Worm (Caenorhabditis elegans): ENCODE data around the gene C17C3.11.

C17C3.11 gene

DNA sequence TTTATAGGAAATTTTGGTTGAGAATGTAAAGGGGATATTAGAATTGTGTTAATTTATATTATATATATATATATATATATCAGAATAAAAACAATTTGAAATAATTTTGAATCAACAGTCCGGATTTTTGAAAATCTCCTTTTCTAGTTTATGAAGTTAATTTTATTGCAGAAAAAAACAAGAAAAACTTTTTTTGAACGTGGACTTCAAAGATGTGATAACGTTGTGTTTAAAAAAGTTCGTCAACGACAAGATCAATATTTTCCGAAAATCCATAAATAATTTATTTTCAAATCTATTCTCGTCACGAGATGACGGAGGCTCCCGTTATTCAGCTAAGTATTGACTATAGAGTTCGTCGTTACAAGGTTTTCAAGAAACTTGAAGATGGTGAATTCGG is at the start of gene C17C3.11:
Gene C17C3.11, plus strand, starts transcription at position 301 of the 400 bp plus-strand sequence.
- TF ChIP-seq unc-62 (GFP tag; optimal IDR thresholded peaks at IDR 0.05): no peak

DNA sequence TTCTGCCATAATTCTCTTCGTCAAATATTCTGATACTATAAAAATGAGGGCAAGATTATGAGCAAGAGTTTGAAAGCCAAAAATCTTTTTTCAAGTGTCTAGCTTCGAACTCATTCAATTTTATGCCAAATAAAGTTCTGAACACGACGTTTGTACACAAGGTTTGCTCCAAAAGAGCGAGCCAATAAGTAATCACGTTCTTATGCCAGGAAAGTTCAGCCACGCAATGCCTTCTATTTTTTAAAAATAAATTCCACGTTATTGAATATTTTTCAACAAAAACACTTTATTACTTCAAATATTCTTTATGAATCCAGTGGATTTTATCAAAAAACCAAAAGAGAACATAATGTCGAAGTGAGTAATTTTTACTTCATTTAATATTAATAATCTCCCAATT is 49.8 kb upstream of the C17C3.11 start, which contains the start of gene nep-5:
Gene nep-5, plus strand, starts transcription at position 301 of the 400 bp plus-strand sequence.
- no peak for TF ChIP-seq unc-62 (GFP tag; optimal IDR thresholded peaks at IDR 0.05)

ce11 chrII:5494405-5494804 is 43.2 kb upstream of the C17C3.11 start, which contains the start of gene F12A10.6:
Gene F12A10.6, minus strand, starts transcription at chrII:5494505.
- TF ChIP-seq unc-62 (GFP tag; optimal IDR thresholded peaks at IDR 0.05): no peak

ce11 chrII:5496375-5496774 is 41.2 kb upstream of the C17C3.11 start, which contains the start of gene F12A10.1:
Gene F12A10.1, plus strand, starts transcription at chrII:5496540.
- TF ChIP-seq unc-62 (GFP tag; optimal IDR thresholded peaks at IDR 0.05): no peak

ce11 chrII:5497541-5497940 is 40.1 kb upstream of the C17C3.11 start:
- TF ChIP-seq unc-62 (GFP tag; optimal IDR thresholded peaks at IDR 0.05): no peak

DNA sequence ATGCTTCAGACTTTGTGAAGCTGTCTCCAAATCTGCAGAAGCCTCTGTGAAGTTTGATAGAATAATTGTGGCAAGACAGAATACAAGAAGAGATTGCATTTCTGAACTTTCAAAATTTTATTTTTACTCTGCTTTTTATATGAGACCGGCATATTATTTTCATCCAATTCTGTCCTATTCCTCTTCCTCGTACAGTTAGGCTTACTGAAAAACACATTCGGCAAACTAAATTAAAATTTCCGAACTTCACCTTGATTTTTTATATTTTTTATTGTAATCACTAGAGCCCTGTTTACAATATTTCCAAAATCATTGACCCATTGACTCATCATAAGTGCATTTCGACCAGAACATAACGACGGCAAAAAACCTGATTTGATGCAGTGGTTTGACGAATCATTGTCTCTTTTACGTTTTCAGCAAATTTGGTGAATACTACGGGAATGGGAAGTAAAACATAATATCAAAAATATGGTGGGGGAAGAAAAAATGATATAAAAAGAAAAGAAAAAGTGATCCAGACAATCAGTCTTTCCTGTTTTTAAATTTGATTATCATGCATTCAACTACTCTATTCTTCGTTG is 39.4 kb upstream of the C17C3.11 start, which contains the start of the genes suex-1 and F12A10.9:
Gene suex-1, minus strand, starts transcription at position 101 of the 584 bp plus-strand sequence.
Gene F12A10.9, plus strand, starts transcription at position 534 of the 584 bp plus-strand sequence.
- no peak for TF ChIP-seq unc-62 (GFP tag; optimal IDR thresholded peaks at IDR 0.05)

ce11 chrII:5500470-5500869 is 37.2 kb upstream of the C17C3.11 start, which contains the start of gene fzy-1:
Gene fzy-1, plus strand, starts transcription at chrII:5500770.
- no peak for TF ChIP-seq unc-62 (GFP tag; optimal IDR thresholded peaks at IDR 0.05)

DNA sequence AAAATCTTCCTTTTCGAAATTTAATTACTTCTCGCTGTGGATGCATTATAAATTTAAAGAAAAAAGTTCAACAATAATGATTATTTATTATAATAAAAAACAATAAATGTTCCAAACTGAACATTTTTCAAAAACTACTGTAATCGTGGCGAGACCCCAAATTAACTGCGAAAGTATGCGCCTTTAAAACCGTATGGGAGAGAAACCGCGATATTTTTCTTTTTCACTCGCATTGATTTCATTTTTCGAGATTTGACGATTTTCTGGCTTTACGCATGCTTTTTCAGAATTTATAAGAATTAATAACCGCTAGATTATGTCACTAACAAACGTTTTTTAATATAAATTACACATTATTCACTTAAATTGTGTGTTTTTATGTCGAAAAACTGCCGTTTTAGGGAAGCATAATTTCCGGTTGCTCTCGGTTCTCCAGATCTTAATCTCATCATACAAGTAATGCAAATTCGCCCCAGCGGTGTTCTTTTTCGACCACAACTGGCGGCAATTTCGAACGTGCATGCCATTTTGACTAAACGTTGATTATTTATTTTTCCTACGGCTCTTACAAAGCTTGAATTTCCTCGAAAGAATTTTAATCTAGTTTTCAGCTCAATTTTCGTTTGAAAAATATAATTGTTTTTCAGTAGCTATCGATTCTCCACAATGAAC is 36.5 kb upstream of the C17C3.11 start, which contains the start of gene F12A10.8:
Gene F12A10.8, minus strand, starts transcription at position 79 of the 672 bp plus-strand sequence.
- no peak for TF ChIP-seq unc-62 (GFP tag; optimal IDR thresholded peaks at IDR 0.05)

DNA sequence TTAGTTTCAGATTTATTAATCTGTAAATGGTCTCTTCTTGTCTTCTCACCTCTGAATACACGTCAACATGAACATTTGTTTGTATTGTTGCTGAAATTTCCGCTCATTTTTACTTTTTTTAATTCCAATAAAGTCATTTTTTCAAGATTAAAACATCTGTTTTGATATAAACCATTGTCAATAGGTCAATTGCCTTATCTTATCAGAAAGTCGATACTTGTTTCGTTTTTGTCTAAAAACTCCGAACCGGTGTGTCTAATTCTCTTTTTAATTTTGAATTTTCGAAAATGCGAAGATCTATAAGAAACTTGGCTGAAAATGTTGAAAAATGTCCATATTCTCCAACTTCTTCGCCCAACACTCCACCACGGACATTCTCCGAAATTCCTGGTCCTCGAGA is 33.9 kb upstream of the C17C3.11 start, which contains the start of gene cyp-44A1:
Gene cyp-44A1, plus strand, starts transcription at position 285 of the 400 bp plus-strand sequence.
- no peak for TF ChIP-seq unc-62 (GFP tag; optimal IDR thresholded peaks at IDR 0.05)

DNA sequence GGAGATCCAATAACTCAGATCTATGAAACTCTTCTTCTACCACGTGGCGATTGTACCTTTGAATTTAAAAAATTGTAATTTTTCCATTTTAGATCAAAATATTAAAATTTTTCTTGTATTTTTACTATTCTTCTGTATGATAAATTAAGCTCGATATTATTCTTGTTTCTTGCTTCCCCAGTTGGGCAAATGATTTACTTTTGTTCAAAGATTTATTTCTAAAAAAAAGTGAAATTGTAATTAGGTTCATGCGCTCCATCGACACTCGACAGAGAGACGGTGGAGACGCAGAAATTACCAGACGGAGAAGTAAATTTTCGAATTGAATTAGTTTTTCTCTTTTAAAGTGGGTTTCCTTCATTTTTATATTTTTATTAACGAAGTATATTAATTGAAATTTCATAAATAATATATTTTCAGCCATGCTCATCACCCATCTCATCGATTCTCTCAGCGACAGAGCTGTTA is 31.8 kb upstream of the C17C3.11 start, which contains the start of gene npp-24:
Gene npp-24, plus strand, starts transcription at position 51 of the 468 bp plus-strand sequence.
- no peak for TF ChIP-seq unc-62 (GFP tag; optimal IDR thresholded peaks at IDR 0.05)

ce11 chrII:5511417-5512353 is 25.9 kb upstream of the C17C3.11 start:
- no peak for TF ChIP-seq unc-62 (GFP tag; optimal IDR thresholded peaks at IDR 0.05)

DNA sequence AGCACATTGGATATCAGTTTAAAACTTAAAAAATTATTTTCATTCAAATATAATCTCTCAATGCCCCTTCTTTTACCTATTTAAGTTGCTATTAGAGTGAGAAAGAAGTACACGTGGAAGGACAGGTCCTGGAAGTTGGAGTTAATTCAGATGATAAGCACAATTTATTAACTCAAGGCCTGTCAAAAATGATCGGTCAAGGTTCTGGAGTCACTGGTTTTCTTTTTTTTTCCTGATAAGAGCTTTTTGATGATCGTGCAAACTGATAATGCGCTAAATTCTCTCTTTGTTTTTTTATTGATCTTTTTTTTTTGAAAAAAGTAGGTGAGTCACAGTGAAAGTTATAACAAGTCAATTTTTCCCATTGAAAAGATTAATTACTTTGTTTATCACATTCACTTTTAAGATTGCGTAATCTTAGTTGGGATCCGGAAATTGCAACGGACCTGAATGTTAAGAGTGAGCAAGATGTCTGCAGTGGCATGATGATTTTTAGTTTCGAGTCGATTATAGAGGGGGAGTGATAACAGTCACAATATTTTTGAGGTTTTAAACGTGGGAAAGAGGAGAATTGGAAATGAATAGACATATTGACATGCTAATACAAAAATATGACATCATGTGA is 25.0 kb upstream of the C17C3.11 start:
- no peak for TF ChIP-seq unc-62 (GFP tag; optimal IDR thresholded peaks at IDR 0.05)

- TF ChIP-seq unc-62 (GFP tag; optimal IDR thresholded peaks at IDR 0.05): no peak
Observed at ce11 chrII:5514846-5515245, 22.8 kb upstream of the C17C3.11 start, which contains the start of gene sahd-1. Gene sahd-1, minus strand, starts transcription at chrII:5514945.

DNA sequence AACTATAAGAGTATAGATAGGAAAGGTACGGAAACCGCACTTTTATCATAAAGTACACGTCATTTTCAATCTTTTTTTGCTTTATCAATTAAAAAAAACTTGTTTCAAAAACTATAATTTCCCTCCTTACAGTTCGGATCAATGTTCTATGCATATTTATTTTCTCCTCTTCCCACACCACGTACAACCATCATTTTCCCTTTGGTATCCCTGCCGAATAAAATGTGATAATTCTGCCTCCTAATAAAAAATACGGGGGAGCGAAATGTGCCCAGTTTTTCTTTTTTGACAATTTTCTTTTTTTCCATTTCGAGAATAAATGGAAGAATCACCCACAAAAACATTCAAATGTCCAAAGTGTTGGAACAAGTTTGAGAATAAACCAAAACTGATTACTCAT is 22.1 kb upstream of the C17C3.11 start, which contains the start of gene ZK177.3:
Gene ZK177.3, plus strand, starts transcription at position 301 of the 400 bp plus-strand sequence.
- TF ChIP-seq unc-62 (GFP tag; optimal IDR thresholded peaks at IDR 0.05): no peak

DNA sequence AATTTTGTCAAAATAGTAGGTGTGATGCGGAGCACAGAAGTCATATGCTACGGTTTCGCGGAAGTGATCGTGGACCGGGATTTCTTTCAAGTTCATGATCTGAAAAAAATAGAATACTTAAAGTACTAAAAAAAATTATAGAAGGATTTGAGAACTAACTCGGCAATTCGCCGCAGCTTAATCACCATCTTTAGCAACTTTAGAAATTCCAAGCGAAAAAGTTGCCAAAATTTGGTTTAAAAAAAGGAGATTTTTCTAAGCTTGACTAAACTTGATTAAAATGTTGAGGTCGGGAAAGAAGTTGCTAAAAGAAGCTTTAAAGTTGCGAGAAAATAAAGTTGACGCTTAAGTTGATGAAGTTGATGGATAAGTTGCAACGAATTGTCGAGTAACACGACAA is 20.0 kb upstream of the C17C3.11 start, which contains the start of gene ZK177.9:
Gene ZK177.9, minus strand, starts transcription at position 101 of the 400 bp plus-strand sequence.
- TF ChIP-seq unc-62 (GFP tag; optimal IDR thresholded peaks at IDR 0.05): no peak
